Worm (Caenorhabditis elegans): ENCODE results near the gene ufd-2.

ce11 chrII:8039416-8039815 lies 23.1 kb upstream of the ufd-2 start, which contains the start of the genes ubh-4 and algn-6:
- TF ChIP-seq nhr-25 (tag; optimal IDR thresholded peaks at IDR 0.05): no peak
- no peak for TF ChIP-seq aly-2 (tag; optimal IDR thresholded peaks at IDR 0.05)
- TF ChIP-seq nhr-237 (tag; optimal IDR thresholded peaks at IDR 0.05): no peak
- no peak for TF ChIP-seq elt-1 (tag; optimal IDR thresholded peaks at IDR 0.05)
- TF ChIP-seq lin-39 (tag; optimal IDR thresholded peaks at IDR 0.05): no peak

All from whole organism, L2 larva.